Worm (Caenorhabditis elegans) whole organism, L1 larva: ENCODE measurements around the gene snai-1.
A peak's percentile ranks its signal among the peaks of the same experiment; 100 is the strongest.

Experiments used
- C04F5.9 ChIP-seq: sonication (generic microtip); optimal IDR thresholded peaks from 2 replicates; lab custom pipeline; 2016; ENCODE audit warnings: missing genetic modification characterization, missing compliant biosample characterization
- C16A3.4 ChIP-seq: fragments of 150-350 bp; optimal IDR thresholded peaks from 2 replicates; lab custom pipeline; 2014; ENCODE audit warnings: missing biosample characterization, missing genetic modification characterization
- F16B12.6 ChIP-seq: fragments of 150-350 bp; optimal IDR thresholded peaks from 2 replicates; lab custom pipeline; 2014; ENCODE audit warnings: missing biosample characterization, missing genetic modification characterization
- aly-2 ChIP-seq: fragments of 150-350 bp; optimal IDR thresholded peaks from 2 replicates; lab custom pipeline; 2014; ENCODE audit warnings: missing biosample characterization, missing genetic modification characterization
- ama-1 ChIP-seq: fragments of 150-350 bp; optimal IDR thresholded peaks from 2 replicates; lab custom pipeline; 2014
- ceh-63 ChIP-seq: fragments of 200-800 bp; sonication (Bioruptor generic); optimal IDR thresholded peaks from 2 replicates; lab custom pipeline; 2018; ENCODE audit warnings: mild to moderate bottlenecking, missing genetic modification characterization, missing compliant biosample characterization
- ceh-8 ChIP-seq: fragments of 200-800 bp; sonication (Bioruptor generic); optimal IDR thresholded peaks from 2 replicates; lab custom pipeline; 2018; ENCODE audit warnings: mild to moderate bottlenecking, missing genetic modification characterization, moderate library complexity, missing compliant biosample characterization
- ceh-88 ChIP-seq: fragments of 200-800 bp; sonication (Bioruptor generic); IDR thresholded peaks from 2 replicates; pipeline ENCODE4 v1.3.6; 2022; ENCODE audit warnings: missing genetic modification characterization, missing compliant biosample characterization
- dpl-1 ChIP-seq, 3 experiments: fragments of 150-350 bp in 2 of 3; sonication (generic microtip) in 1 of 3; optimal IDR thresholded peaks; 2 replicates each; lab custom pipeline; 2014 to 2017; ENCODE audit warnings: missing biosample characterization in 3 of 3, missing genetic modification characterization in 3 of 3, missing genetic modification reagents in 3 of 3
- dsc-1 ChIP-seq: sonication (generic microtip); optimal IDR thresholded peaks from 2 replicates; lab custom pipeline; 2016; ENCODE audit warnings: mild to moderate bottlenecking, missing genetic modification characterization, missing compliant biosample characterization
- efl-1 ChIP-seq, 4 experiments: fragments of 150-350 bp; optimal IDR thresholded peaks in 3 of 4; peaks in 1 of 4; 1 replicate in 1 of 4; 2 replicates in 3 of 4; lab custom pipeline; 2014; ENCODE audit warnings: missing biosample characterization in 2 of 4, missing genetic modification characterization in 2 of 4, missing genetic modification reagents in 2 of 4
- egl-13 ChIP-seq: sonication (generic microtip); optimal IDR thresholded peaks from 2 replicates; lab custom pipeline; 2016; ENCODE audit warnings: missing genotype, missing genetic modification reagents, missing genetic modification characterization, missing compliant biosample characterization
- egl-27 ChIP-seq, 2 experiments: fragments of 150-350 bp in 1 of 2; sonication (generic microtip); optimal IDR thresholded peaks; 3 replicates each; lab custom pipeline; 2017 to 2018; ENCODE audit warnings: missing biosample characterization in 2 of 2, missing genetic modification characterization in 2 of 2, missing genetic modification reagents in 2 of 2
- elt-2 ChIP-seq: sonication (generic microtip); optimal IDR thresholded peaks from 2 replicates; lab custom pipeline; 2016; ENCODE audit warnings: missing genetic modification characterization, mild to moderate bottlenecking, inconsistent platforms, missing compliant biosample characterization, missing genetic modification reagents
- fkh-4 ChIP-seq: sonication (generic microtip); optimal IDR thresholded peaks from 2 replicates; lab custom pipeline; 2016; ENCODE audit warnings: missing compliant biosample characterization, missing genetic modification characterization, borderline replicate concordance
- fkh-8 ChIP-seq: sonication (generic microtip); optimal IDR thresholded peaks from 2 replicates; lab custom pipeline; 2016; ENCODE audit warnings: mild to moderate bottlenecking, missing genetic modification characterization, missing compliant biosample characterization
- hlh-4 ChIP-seq: sonication (generic microtip); optimal IDR thresholded peaks from 2 replicates; lab custom pipeline; 2016; ENCODE audit warnings: mild to moderate bottlenecking, missing genetic modification characterization, missing compliant biosample characterization
- hpl-2 ChIP-seq: fragments of 150-350 bp; optimal IDR thresholded peaks from 2 replicates; lab custom pipeline; 2014; ENCODE audit warnings: missing biosample characterization, missing genetic modification reagents, missing genetic modification characterization
- isw-1 ChIP-seq: fragments of 200-800 bp; sonication (Bioruptor generic); IDR thresholded peaks from 2 replicates; pipeline ENCODE4 v1.3.6; 2022; ENCODE audit warnings: missing genetic modification characterization, missing compliant biosample characterization
- lin-13 ChIP-seq: fragments of 150-350 bp; optimal IDR thresholded peaks from 2 replicates; lab custom pipeline; 2014; ENCODE audit warnings: missing biosample characterization, missing genetic modification reagents, missing genetic modification characterization
- lin-14 ChIP-seq: fragments of 200-800 bp; sonication (Bioruptor generic); optimal IDR thresholded peaks from 2 replicates; lab custom pipeline; 2018; ENCODE audit warnings: mild to moderate bottlenecking, missing genetic modification characterization, moderate library complexity, missing compliant biosample characterization
- lin-15B ChIP-seq: fragments of 150-350 bp; sonication (generic microtip); optimal IDR thresholded peaks from 3 replicates; lab custom pipeline; 2014; ENCODE audit warnings: missing biosample characterization, missing genetic modification characterization
- lin-35 ChIP-seq, 2 experiments: fragments of 150-350 bp; optimal IDR thresholded peaks; 2 replicates each; lab custom pipeline; 2014; ENCODE audit warnings: missing biosample characterization in 2 of 2, missing genetic modification characterization in 2 of 2, missing genetic modification reagents in 2 of 2
- lin-39 ChIP-seq: fragments of 150-350 bp; optimal IDR thresholded peaks from 2 replicates; lab custom pipeline; 2014; ENCODE audit warnings: missing biosample characterization, missing genetic modification reagents, missing genetic modification characterization
- lir-3 ChIP-seq: sonication (generic microtip); optimal IDR thresholded peaks from 2 replicates; lab custom pipeline; 2016; ENCODE audit warnings: mild to moderate bottlenecking, missing genetic modification characterization, moderate library complexity, missing compliant biosample characterization; ENCODE audit not compliant: poor library complexity
- lsy-2 ChIP-seq, 2 experiments: fragments of 150-350 bp; optimal IDR thresholded peaks; 2 replicates each; lab custom pipeline; 2014; ENCODE audit warnings: missing biosample characterization in 2 of 2, missing genetic modification characterization in 2 of 2
- mab-9 ChIP-seq: fragments of 200-800 bp; sonication (Bioruptor generic); IDR thresholded peaks from 2 replicates; pipeline ENCODE4 v1.3.6; 2022; ENCODE audit warnings: missing genetic modification reagents, missing genetic modification characterization, missing compliant biosample characterization
- mdl-1 ChIP-seq, 2 experiments: fragments of 150-350 bp; optimal IDR thresholded peaks; 2 replicates each; lab custom pipeline; 2014 to 2017; ENCODE audit warnings: missing biosample characterization in 2 of 2, missing genetic modification characterization in 2 of 2, inconsistent platforms in 1 of 2
- nhr-11 ChIP-seq: fragments of 150-350 bp; optimal IDR thresholded peaks from 2 replicates; lab custom pipeline; 2014; ENCODE audit warnings: missing biosample characterization, missing genetic modification characterization
- nhr-12 ChIP-seq: sonication (generic microtip); optimal IDR thresholded peaks from 2 replicates; lab custom pipeline; 2017; ENCODE audit warnings: missing biosample characterization, missing genetic modification characterization
- nhr-19 ChIP-seq: fragments of 200-800 bp; sonication (Bioruptor generic); conservative IDR thresholded peaks from 2 replicates; pipeline ENCODE4 v1.3.6; 2022; ENCODE audit warnings: missing genetic modification characterization, missing compliant biosample characterization
- nhr-20 ChIP-seq: sonication (generic microtip); optimal IDR thresholded peaks from 2 replicates; lab custom pipeline; 2016; ENCODE audit warnings: mild to moderate bottlenecking, missing genetic modification characterization, missing compliant biosample characterization
- nhr-47 ChIP-seq: sonication (generic microtip); optimal IDR thresholded peaks from 2 replicates; lab custom pipeline; 2016; ENCODE audit warnings: mild to moderate bottlenecking, missing genetic modification characterization, moderate library complexity, missing compliant biosample characterization
- nhr-76 ChIP-seq: sonication (generic microtip); optimal IDR thresholded peaks from 2 replicates; lab custom pipeline; 2017; ENCODE audit warnings: missing biosample characterization, missing genetic modification characterization
- nhr-77 ChIP-seq: fragments of 150-350 bp; optimal IDR thresholded peaks from 2 replicates; lab custom pipeline; 2014; ENCODE audit warnings: missing biosample characterization, missing genetic modification characterization
- nhr-84 ChIP-seq: sonication (generic microtip); optimal IDR thresholded peaks from 2 replicates; lab custom pipeline; 2017; ENCODE audit warnings: missing biosample characterization, missing genetic modification characterization
- nhr-85 ChIP-seq: sonication (generic microtip); peaks from one replicate; lab custom pipeline; 2016; ENCODE audit warnings: missing genetic modification characterization, inconsistent platforms, missing compliant biosample characterization
- skn-1 ChIP-seq: fragments of 150-350 bp; optimal IDR thresholded peaks from 2 replicates; lab custom pipeline; 2014; ENCODE audit warnings: missing biosample characterization, missing genetic modification characterization
- sptf-1 ChIP-seq: fragments of 150-350 bp; optimal IDR thresholded peaks from 2 replicates; lab custom pipeline; 2014; ENCODE audit warnings: missing biosample characterization, missing genetic modification characterization
- sup-37 ChIP-seq: fragments of 200-800 bp; sonication (Bioruptor generic); optimal IDR thresholded peaks from 2 replicates; lab custom pipeline; 2018; ENCODE audit warnings: mild to moderate bottlenecking, missing genetic modification characterization, missing compliant biosample characterization
- swsn-7 ChIP-seq: sonication (generic microtip); optimal IDR thresholded peaks from 2 replicates; lab custom pipeline; 2016; ENCODE audit warnings: missing genetic modification characterization, missing compliant biosample characterization
- tbx-2 ChIP-seq: sonication (generic microtip); optimal IDR thresholded peaks from 2 replicates; lab custom pipeline; 2016; ENCODE audit warnings: missing genetic modification characterization, missing compliant biosample characterization
- tlp-1 ChIP-seq: fragments of 150-350 bp; optimal IDR thresholded peaks from 2 replicates; lab custom pipeline; 2014; ENCODE audit warnings: missing biosample characterization, missing genetic modification characterization
- unc-86 ChIP-seq: sonication (generic microtip); optimal IDR thresholded peaks from 2 replicates; lab custom pipeline; 2016; ENCODE audit warnings: missing genetic modification characterization, missing compliant biosample characterization
- vab-15 ChIP-seq: sonication (generic microtip); optimal IDR thresholded peaks from 2 replicates; lab custom pipeline; 2017; ENCODE audit warnings: missing genotype, mild to moderate bottlenecking, missing genetic modification characterization, missing compliant biosample characterization

Gene snai-1

ce11 chrIV:293995-294700 lies 19.4 kb downstream of the snai-1 start:
- no peak for TF ChIP-seq lin-13 (GFP tag; lab: Kevin White, UChicago)
- no peak for TF ChIP-seq efl-1 (optimal IDR thresholded peaks at IDR 0.05; lab: Kevin White, UChicago)
- peak in 1 of 2 experiments; percentile 93 for TF ChIP-seq efl-1 (GFP tag; optimal IDR thresholded peaks at IDR 0.05 in 1 of 2; lab: Kevin White, UChicago)
- peak; percentile 51 for TF ChIP-seq nhr-85 (tag; lab: Kevin White, UChicago)
- TF ChIP-seq, all 84 proteins: peak for 2

- TF ChIP-seq dsc-1 (tag; lab: Kevin White, UChicago), result no peak
- TF ChIP-seq F16B12.6 (tag; lab: Kevin White, UChicago), result no peak
- TF ChIP-seq unc-86 (tag; lab: Kevin White, UChicago), result no peak
- TF ChIP-seq nhr-20, result no peak
- no peak for TF ChIP-seq sup-37 (GFP tag; lab: Kevin White, UChicago)
- TF ChIP-seq lin-35 (GFP tag; optimal IDR thresholded peaks at IDR 0.05; lab: Kevin White, UChicago), result no peak
- TF ChIP-seq efl-1 (optimal IDR thresholded peaks at IDR 0.05; lab: Kevin White, UChicago), result no peak
- peak in 1 of 2 experiments; percentile 79 for TF ChIP-seq efl-1 (GFP tag; optimal IDR thresholded peaks at IDR 0.05 in 1 of 2; lab: Kevin White, UChicago)
- TF ChIP-seq mab-9, result no peak
- TF ChIP-seq nhr-11 (tag; lab: Kevin White, UChicago), result no peak
- no peak for TF ChIP-seq lir-3 (tag; lab: Kevin White, UChicago)
- TF ChIP-seq ama-1 (lab: Kevin White, UChicago), result no peak
- TF ChIP-seq tbx-2, result no peak
- no peak for TF ChIP-seq mdl-1 (tag; optimal IDR thresholded peaks at IDR 0.05; lab: Kevin White, UChicago)
- no peak for TF ChIP-seq skn-1
- no peak for TF ChIP-seq hpl-2
- TF ChIP-seq nhr-84 (tag; lab: Kevin White, UChicago), result no peak
- TF ChIP-seq elt-2 (tag; lab: Kevin White, UChicago), result peak; percentile 10
- peak; percentile 77 for TF ChIP-seq nhr-85 (tag; lab: Kevin White, UChicago)
- TF ChIP-seq C04F5.9, result no peak
- TF ChIP-seq C16A3.4 (tag; lab: Kevin White, UChicago), result no peak
- no peak for TF ChIP-seq vab-15
- no peak for TF ChIP-seq egl-13 (tag; lab: Kevin White, UChicago)
Measured at ce11 chrIV:293163-293755, 20.3 kb downstream of the snai-1 start.

ce11 chrIV:291851-292367 lies 21.6 kb downstream of the snai-1 start:
- no peak for TF ChIP-seq nhr-76
- peak in 1 of 2 experiments; percentile 26 for TF ChIP-seq lin-35 (GFP tag; optimal IDR thresholded peaks at IDR 0.05; lab: Kevin White, UChicago)
- TF ChIP-seq unc-86 (tag; lab: Kevin White, UChicago), result no peak
- TF ChIP-seq swsn-7 (tag; lab: Kevin White, UChicago), result no peak
- TF ChIP-seq ceh-88 (GFP tag; lab: Robert Waterston, UW), result no peak
- TF ChIP-seq egl-27 (tag; optimal IDR thresholded peaks at IDR 0.05; lab: Kevin White, UChicago), result no peak
- peak; percentile 22 for TF ChIP-seq nhr-47
- TF ChIP-seq nhr-85 (tag; lab: Kevin White, UChicago), result peak; percentile 39
- TF ChIP-seq sptf-1 (tag; lab: Kevin White, UChicago), result no peak
- TF ChIP-seq lin-15B (tag; lab: Kevin White, UChicago), result no peak
- no peak for TF ChIP-seq tlp-1 (tag; lab: Kevin White, UChicago)
- TF ChIP-seq nhr-12, result no peak
- TF ChIP-seq ceh-8 (GFP tag; lab: Kevin White, UChicago), result no peak
- TF ChIP-seq lin-14 (GFP tag; lab: Kevin White, UChicago), result no peak
- no peak for TF ChIP-seq F16B12.6 (tag; lab: Kevin White, UChicago)
- peak; percentile 28; the same call in 1 of the 2 replicates for TF ChIP-seq nhr-19 (GFP tag; lab: Robert Waterston, UW)
- TF ChIP-seq fkh-4 (tag; lab: Kevin White, UChicago), result no peak
- no peak for TF ChIP-seq fkh-8
- TF ChIP-seq hlh-4, result no peak
- TF ChIP-seq lin-39 (tag; lab: Kevin White, UChicago), result no peak
- peak; percentile 25 for TF ChIP-seq hpl-2
- no peak for TF ChIP-seq mdl-1 (tag; optimal IDR thresholded peaks at IDR 0.05; lab: Kevin White, UChicago)
- TF ChIP-seq nhr-84 (tag; lab: Kevin White, UChicago), result no peak
- TF ChIP-seq dsc-1 (tag; lab: Kevin White, UChicago), result no peak
- no peak for TF ChIP-seq dpl-1 (GFP tag; optimal IDR thresholded peaks at IDR 0.05; lab: Kevin White, UChicago)
- TF ChIP-seq ceh-63 (GFP tag; lab: Kevin White, UChicago), result no peak
- no peak for TF ChIP-seq isw-1 (GFP tag; lab: Robert Waterston, UW)
- TF ChIP-seq nhr-11 (tag; lab: Kevin White, UChicago), result no peak
- TF ChIP-seq nhr-20, result peak; percentile 49
- TF ChIP-seq elt-2 (tag; lab: Kevin White, UChicago), result peak; percentile 96
- TF ChIP-seq aly-2 (tag; lab: Kevin White, UChicago), result no peak
- TF ChIP-seq nhr-77 (tag; lab: Kevin White, UChicago), result no peak
- peak; percentile 9 for TF ChIP-seq tbx-2
- no peak for TF ChIP-seq lsy-2 (tag; optimal IDR thresholded peaks at IDR 0.05; lab: Kevin White, UChicago)
